Fruit fly (Drosophila melanogaster) whole organism, wandering third instar larva: Measurements from ENCODE around the gene pelo.

Source experiments
- Abd-B ChIP-seq: fragments of >200 bp; optimal IDR thresholded peaks from 2 replicates; lab custom pipeline; 2017; ENCODE audit warnings: missing biosample characterization, missing genetic modification characterization
- CG32264 ChIP-seq: fragments of 200-800 bp; sonication (Bioruptor generic); optimal IDR thresholded peaks from 2 replicates; lab custom pipeline; 2016; ENCODE audit warnings: missing biosample characterization, missing genetic modification characterization
- CG9705 ChIP-seq: fragments of 200-800 bp; sonication (Bioruptor generic); optimal IDR thresholded peaks from 2 replicates; lab custom pipeline; 2018; ENCODE audit warnings: missing biosample characterization, mild to moderate bottlenecking, missing genetic modification characterization
- CrebA ChIP-seq: fragments of 200-800 bp; sonication (Bioruptor generic); optimal IDR thresholded peaks from 2 replicates; lab custom pipeline; 2016; ENCODE audit warnings: missing biosample characterization, mild to moderate bottlenecking, missing genetic modification characterization, borderline replicate concordance
- Dfd ChIP-seq: fragments of >200 bp; optimal IDR thresholded peaks from 2 replicates; lab custom pipeline; 2017; ENCODE audit warnings: missing biosample characterization, missing genetic modification characterization
- Dif ChIP-seq: fragments of 200-275, 200-300 bp; sonication (Bioruptor generic); optimal IDR thresholded peaks from 2 replicates; lab custom pipeline; 2018; ENCODE audit warnings: missing biosample characterization, missing genetic modification characterization; ENCODE audit not compliant: partially characterized antibody
- GATAd ChIP-seq: sonication (Bioruptor generic); optimal IDR thresholded peaks from 2 replicates; lab custom pipeline; 2016; ENCODE audit warnings: missing biosample characterization, missing genetic modification characterization
- HLH106 ChIP-seq: fragments of 200-800 bp; optimal IDR thresholded peaks from 3 replicates; lab custom pipeline; 2019; ENCODE audit warnings: missing biosample characterization, mild to moderate bottlenecking, missing genetic modification characterization, moderate library complexity
- Hnf4 ChIP-seq: fragments of 200-800 bp; sonication (Bioruptor generic); optimal IDR thresholded peaks from 2 replicates; lab custom pipeline; 2016; ENCODE audit warnings: missing biosample characterization, mild to moderate bottlenecking, missing genetic modification characterization
- Hr78 ChIP-seq: fragments of >200 bp; optimal IDR thresholded peaks from 2 replicates; lab custom pipeline; 2017; ENCODE audit warnings: missing biosample characterization, missing genetic modification characterization
- Hr83 ChIP-seq: fragments of 200-300 bp; sonication (Bioruptor generic); optimal IDR thresholded peaks from 2 replicates; lab custom pipeline; 2016; ENCODE audit warnings: missing biosample characterization, mild to moderate bottlenecking, missing genetic modification characterization, moderate library complexity; ENCODE audit not compliant: poor library complexity, severe bottlenecking
- Jra ChIP-seq: sonication (Bioruptor generic); optimal IDR thresholded peaks from 2 replicates; lab custom pipeline; 2016; ENCODE audit warnings: missing biosample characterization, missing genetic modification characterization
- Mio ChIP-seq: sonication (Bioruptor generic); optimal IDR thresholded peaks from 2 replicates; lab custom pipeline; 2016; ENCODE audit warnings: missing biosample characterization, missing genetic modification characterization
- Myc ChIP-seq: fragments of >200 bp; optimal IDR thresholded peaks from 2 replicates; lab custom pipeline; 2017
- N ChIP-seq: fragments of >200 bp; optimal IDR thresholded peaks from 2 replicates; lab custom pipeline; 2018; ENCODE audit warnings: missing biosample characterization, missing external identifiers, missing genetic modification characterization
- OdsH ChIP-seq: fragments of 200-800 bp; sonication (Bioruptor generic); optimal IDR thresholded peaks from 2 replicates; lab custom pipeline; 2016; ENCODE audit warnings: missing biosample characterization, mild to moderate bottlenecking, missing genetic modification characterization
- Rel ChIP-seq, 2 experiments: fragments of 200-800 bp; sonication (Bioruptor generic) in 1 of 2; optimal IDR thresholded peaks; 2 replicates in 1 of 2; 3 replicates in 1 of 2; lab custom pipeline; 2016 to 2019; ENCODE audit warnings: mild to moderate bottlenecking in 2 of 2, missing biosample characterization in 2 of 2, missing genetic modification characterization in 2 of 2, moderate library complexity in 1 of 2
- Sp1 ChIP-seq: fragments of 200-800 bp; sonication (Bioruptor generic); optimal IDR thresholded peaks from 3 replicates; lab custom pipeline; 2019; ENCODE audit warnings: missing biosample characterization, mild to moderate bottlenecking, missing genetic modification characterization, moderate library complexity
- Vsx2 ChIP-seq: fragments of 200-300, 225-300 bp; sonication (Bioruptor generic); optimal IDR thresholded peaks from 2 replicates; lab custom pipeline; 2018; ENCODE audit warnings: missing biosample characterization, missing genetic modification characterization; ENCODE audit not compliant: partially characterized antibody
- br ChIP-seq: fragments of 200-800 bp; sonication (Bioruptor generic); optimal IDR thresholded peaks from 2 replicates; lab custom pipeline; 2016; ENCODE audit warnings: missing biosample characterization, missing genetic modification characterization
- brk ChIP-seq: fragments of 200-800 bp; sonication (Bioruptor generic); optimal IDR thresholded peaks from 2 replicates; lab custom pipeline; 2016; ENCODE audit warnings: missing biosample characterization, mild to moderate bottlenecking, missing genetic modification characterization
- dl ChIP-seq, 2 experiments: fragments of 175-275, 200-275 bp in 1 of 2; fragments of 200-275 bp in 1 of 2; sonication (Bioruptor generic); optimal IDR thresholded peaks; lab custom pipeline; 2018; ENCODE audit warnings: mild to moderate bottlenecking in 2 of 2, missing biosample characterization in 2 of 2, missing genetic modification characterization in 2 of 2, moderate library complexity in 2 of 2; ENCODE audit not compliant: partially characterized antibody in 2 of 2, insufficient read depth in 1 of 2
- dmrt93B ChIP-seq: fragments of 200-800 bp; sonication (Bioruptor generic); optimal IDR thresholded peaks from 2 replicates; lab custom pipeline; 2018; ENCODE audit warnings: missing biosample characterization, mild to moderate bottlenecking, missing genetic modification characterization
- dsf ChIP-seq: sonication (Bioruptor generic); optimal IDR thresholded peaks from 2 replicates; lab custom pipeline; 2016; ENCODE audit warnings: missing biosample characterization, missing genetic modification characterization, borderline replicate concordance
- ey ChIP-seq: fragments of 200-800 bp; sonication (Bioruptor generic); optimal IDR thresholded peaks from 2 replicates; lab custom pipeline; 2016; ENCODE audit warnings: missing biosample characterization, missing genetic modification characterization
- foxo ChIP-seq, 2 experiments: fragments of 200-800 bp; sonication (Bioruptor generic); optimal IDR thresholded peaks; 2 replicates in 1 of 2; 3 replicates in 1 of 2; lab custom pipeline; 2016 to 2017; ENCODE audit warnings: missing biosample characterization in 2 of 2, missing genetic modification characterization in 2 of 2
- fru ChIP-seq: fragments of 200-800 bp; sonication (Bioruptor generic); optimal IDR thresholded peaks from 3 replicates; lab custom pipeline; 2016; ENCODE audit warnings: missing biosample characterization, mild to moderate bottlenecking, missing genetic modification characterization
- h ChIP-seq: fragments of 200-800 bp; sonication (Bioruptor generic); optimal IDR thresholded peaks from 3 replicates; lab custom pipeline; 2016; ENCODE audit warnings: missing biosample characterization, mild to moderate bottlenecking, missing genetic modification characterization
- jim ChIP-seq: fragments of 175-275, 200-325 bp; sonication (Bioruptor generic); optimal IDR thresholded peaks from 2 replicates; lab custom pipeline; 2016; ENCODE audit warnings: missing biosample characterization, mild to moderate bottlenecking, missing genetic modification characterization
- lola ChIP-seq: fragments of >200 bp; optimal IDR thresholded peaks from 2 replicates; lab custom pipeline; 2017; ENCODE audit warnings: missing biosample characterization, missing genetic modification characterization
- pan ChIP-seq: fragments of >200 bp; optimal IDR thresholded peaks from 2 replicates; lab custom pipeline; 2017
- psq ChIP-seq: fragments of 200-800 bp; sonication (Bioruptor generic); optimal IDR thresholded peaks from 3 replicates; lab custom pipeline; 2017; ENCODE audit warnings: missing biosample characterization, mild to moderate bottlenecking, missing genetic modification characterization, moderate library complexity
- rgr ChIP-seq: fragments of 200-800 bp; sonication (Bioruptor generic); optimal IDR thresholded peaks from 3 replicates; lab custom pipeline; 2016; ENCODE audit warnings: missing biosample characterization, mild to moderate bottlenecking, missing genetic modification characterization
- sage ChIP-seq: fragments of 200-800 bp; sonication (Bioruptor generic); optimal IDR thresholded peaks from 2 replicates; lab custom pipeline; 2016; ENCODE audit warnings: missing biosample characterization, mild to moderate bottlenecking, missing genetic modification characterization
- sv ChIP-seq: fragments of 200-800 bp; sonication (Bioruptor generic); optimal IDR thresholded peaks from 3 replicates; lab custom pipeline; 2016; ENCODE audit warnings: missing biosample characterization, missing genetic modification characterization
- tai ChIP-seq: sonication (Bioruptor generic); optimal IDR thresholded peaks from 2 replicates; lab custom pipeline; 2016; ENCODE audit warnings: missing biosample characterization, missing genetic modification characterization
- usp ChIP-seq: fragments of >200 bp; optimal IDR thresholded peaks from 2 replicates; lab custom pipeline; 2017; ENCODE audit warnings: missing biosample characterization, missing genetic modification characterization
- woc ChIP-seq: sonication (Bioruptor generic); optimal IDR thresholded peaks from 2 replicates; lab custom pipeline; 2016; ENCODE audit warnings: missing biosample characterization, mild to moderate bottlenecking, missing genetic modification characterization

pelo gene

DNA sequence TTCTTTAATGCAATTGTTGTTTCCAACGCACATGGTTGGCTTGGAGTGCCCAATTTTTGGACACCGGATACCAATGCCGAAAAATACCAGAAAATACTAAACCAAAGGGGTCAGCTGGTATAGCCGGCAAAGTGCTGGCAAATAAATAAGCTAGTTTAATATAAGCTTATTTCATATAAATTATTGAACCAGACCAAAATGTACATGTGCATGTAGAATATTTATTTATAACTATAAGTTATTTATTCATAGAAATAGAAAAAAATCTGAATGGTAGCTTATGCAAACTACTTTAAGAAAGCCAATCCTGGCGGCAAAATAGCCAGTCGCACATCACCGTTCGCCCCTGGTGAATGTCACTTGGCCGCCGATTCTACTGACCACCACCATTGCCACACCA lies at the start of gene pelo:
Gene pelo (plus strand): TSS at position 357 of the 400 bp plus-strand sequence.
- TF ChIP-seq Sp1 (GFP tag; lab: Kevin White, UChicago) (peak; percentile 66), Hr78 (GFP tag; lab: Kevin White, UChicago) (no peak), Myc (lab: Kevin White, UChicago) (peak; percentile 99), Dfd (GFP tag; lab: Kevin White, UChicago) (no peak), sage (peak; percentile 45), dsf (GFP tag; lab: Kevin White, UChicago) (no peak), dmrt93B (peak; percentile 53), Mio (no peak), OdsH (GFP tag; lab: Kevin White, UChicago) (peak; percentile 66), jim (GFP tag; lab: Kevin White, UChicago) (no peak), Hnf4 (GFP tag; lab: Kevin White, UChicago) (peak; percentile 49), CG9705 (peak; percentile 42), dl (GFP tag; optimal IDR thresholded peaks at IDR 0.05; lab: Kevin White, UChicago; ENCODE audit: insufficient read depth in 1 of 2, partially characterized antibody in 2 of 2) (no peak), pan (lab: Kevin White, UChicago) (no peak), lola (GFP tag; lab: Kevin White, UChicago) (no peak), GATAd (GFP tag; lab: Kevin White, UChicago) (no peak), usp (GFP tag; lab: Kevin White, UChicago) (no peak), Hr83 (GFP tag; lab: Kevin White, UChicago) (no peak), psq (GFP tag; lab: Kevin White, UChicago) (peak; percentile 59), CrebA (no peak), fru (GFP tag; lab: Kevin White, UChicago) (peak; percentile 52), CG32264 (no peak), br (GFP tag; lab: Kevin White, UChicago) (peak; percentile 48), brk (peak; percentile 51), N (GFP tag; lab: Kevin White, UChicago) (no peak), sv (peak; percentile 10), foxo (GFP tag; optimal IDR thresholded peaks at IDR 0.05; lab: Kevin White, UChicago) (peak in 1 of 2 experiments; percentile 68), Abd-B (no peak), rgr (GFP tag; lab: Kevin White, UChicago) (peak; percentile 71), Vsx2 (GFP tag; lab: Kevin White, UChicago) (no peak), Dif (GFP tag; lab: Kevin White, UChicago) (no peak), HLH106 (tag; lab: Kevin White, UChicago) (peak; percentile 74), woc (GFP tag; lab: Kevin White, UChicago) (peak; percentile 85), Jra (GFP tag; lab: Kevin White, UChicago) (no peak), tai (GFP tag; lab: Kevin White, UChicago) (no peak), ey (GFP tag; lab: Kevin White, UChicago) (peak; percentile 6), Rel (GFP tag; optimal IDR thresholded peaks at IDR 0.05; lab: Kevin White, UChicago) (no peak), Rel (tag; optimal IDR thresholded peaks at IDR 0.05; lab: Kevin White, UChicago) (peak; percentile 44), h (GFP tag; lab: Kevin White, UChicago) (peak; percentile 58)

DNA sequence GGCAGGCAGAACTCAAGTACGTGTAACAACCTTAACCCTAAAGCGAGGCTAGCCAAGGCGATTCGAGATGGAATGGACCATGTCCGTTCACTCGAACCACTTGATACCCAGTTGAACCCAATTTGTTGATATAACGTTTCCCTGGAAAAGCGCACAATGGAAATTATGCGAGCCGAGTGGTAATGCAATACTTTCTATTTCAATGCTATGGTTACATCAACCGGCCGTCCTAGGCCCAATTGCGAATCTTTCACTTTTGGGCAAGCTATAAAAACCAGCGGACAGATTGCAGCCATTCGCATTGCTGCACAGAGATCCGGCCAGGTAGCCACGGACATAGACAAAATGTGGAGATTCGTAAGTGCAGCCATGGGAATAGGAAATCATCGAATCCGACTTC lies 44.3 kb upstream of the pelo start, which contains the start of gene CG33299:
Gene CG33299 (plus strand): TSS at position 301 of the 400 bp plus-strand sequence.
- TF ChIP-seq Sp1 (GFP tag; lab: Kevin White, UChicago) (no peak), ey (GFP tag; lab: Kevin White, UChicago) (no peak), tai (GFP tag; lab: Kevin White, UChicago) (no peak), HLH106 (tag; lab: Kevin White, UChicago) (no peak), jim (GFP tag; lab: Kevin White, UChicago) (no peak), Jra (GFP tag; lab: Kevin White, UChicago) (no peak), pan (lab: Kevin White, UChicago) (no peak), Rel (GFP tag; optimal IDR thresholded peaks at IDR 0.05; lab: Kevin White, UChicago) (no peak), Rel (tag; optimal IDR thresholded peaks at IDR 0.05; lab: Kevin White, UChicago) (no peak), foxo (GFP tag; optimal IDR thresholded peaks at IDR 0.05; lab: Kevin White, UChicago) (no peak), Mio (no peak), CG9705 (no peak), GATAd (GFP tag; lab: Kevin White, UChicago) (no peak), psq (GFP tag; lab: Kevin White, UChicago) (no peak)
